Worm (Caenorhabditis elegans): ENCODE data around the gene C48A7.16.

Gene C48A7.16

DNA sequence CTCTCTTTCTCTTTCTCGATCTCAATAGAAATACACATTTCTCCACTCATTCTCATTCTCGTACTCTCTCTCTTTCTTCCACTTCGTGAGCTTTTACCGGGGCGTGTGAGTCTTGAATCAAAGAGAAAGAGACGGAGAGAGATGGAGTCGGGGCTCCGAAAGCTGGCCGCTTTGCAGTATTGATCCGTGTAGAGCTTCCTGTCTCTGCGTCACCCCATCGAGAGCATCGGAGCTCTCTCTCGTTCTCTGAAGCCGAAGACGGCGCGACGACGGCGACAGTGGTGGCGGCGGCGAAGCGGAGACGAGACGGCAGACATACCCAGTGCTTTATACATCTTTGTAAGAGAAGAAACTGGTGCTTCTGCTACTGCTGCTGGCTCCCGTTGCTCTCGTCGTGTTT, 3.2 kb upstream of the C48A7.16 start (continued):
- TF ChIP-seq lim-6 (tag; optimal IDR thresholded peaks at IDR 0.05), result no peak
- no peak for TF ChIP-seq hlh-13 (GFP tag; optimal IDR thresholded peaks at IDR 0.05)
- no peak for TF ChIP-seq che-1 (tag; optimal IDR thresholded peaks at IDR 0.05)
- TF ChIP-seq pat-9 (tag; optimal IDR thresholded peaks at IDR 0.05), result no peak
- TF ChIP-seq pag-3 (tag; optimal IDR thresholded peaks at IDR 0.05; ENCODE audit: borderline replicate concordance), result peak; percentile 54
- TF ChIP-seq madf-2 (tag; optimal IDR thresholded peaks at IDR 0.05), result peak; percentile 22
- TF ChIP-seq C08G9.2 (tag; optimal IDR thresholded peaks at IDR 0.05), result no peak
- TF ChIP-seq tbx-7 (tag; optimal IDR thresholded peaks at IDR 0.05), result no peak
- no peak for TF ChIP-seq dmd-4 (tag; optimal IDR thresholded peaks at IDR 0.05; ENCODE audit: borderline replicate concordance)
- no peak for TF ChIP-seq F13H6.1 (tag; optimal IDR thresholded peaks at IDR 0.05)
- no peak for TF ChIP-seq npax-4 (tag; optimal IDR thresholded peaks at IDR 0.05)
- TF ChIP-seq pax-1 (tag; optimal IDR thresholded peaks at IDR 0.05), result no peak
- no peak for TF ChIP-seq ceh-22 (tag; optimal IDR thresholded peaks at IDR 0.05)
- no peak for TF ChIP-seq fkh-6 (tag; optimal IDR thresholded peaks at IDR 0.05)
- no peak for TF ChIP-seq nhr-232 (tag; optimal IDR thresholded peaks at IDR 0.05)
- TF ChIP-seq ceh-30 (tag; optimal IDR thresholded peaks at IDR 0.05), result no peak

DNA sequence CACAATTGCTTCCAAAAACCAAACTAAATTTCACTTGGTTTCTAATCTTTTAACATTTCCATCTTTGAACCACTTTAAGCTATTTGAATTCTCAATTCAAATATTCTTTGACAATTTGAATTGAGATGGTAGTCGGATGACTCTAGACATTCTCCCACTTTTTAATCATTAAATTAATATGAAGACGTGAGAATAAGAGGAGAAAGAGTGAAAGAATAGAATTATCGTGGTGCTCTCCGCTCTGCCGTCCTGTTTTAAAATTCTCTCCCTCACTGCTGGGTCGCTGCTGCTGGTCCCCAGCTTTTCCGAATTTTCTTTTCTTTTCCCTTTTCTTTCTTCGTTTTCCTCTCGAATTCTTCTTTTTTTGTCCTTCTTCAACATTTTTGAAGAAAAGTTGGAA, 1.9 kb upstream of the C48A7.16 start:
- TF ChIP-seq unc-42 (tag; optimal IDR thresholded peaks at IDR 0.05), result peak; percentile 61
- TF ChIP-seq ceh-31 (tag; optimal IDR thresholded peaks at IDR 0.05), result peak; percentile 11
- no peak for TF ChIP-seq hlh-8 (tag; optimal IDR thresholded peaks at IDR 0.05)

DNA sequence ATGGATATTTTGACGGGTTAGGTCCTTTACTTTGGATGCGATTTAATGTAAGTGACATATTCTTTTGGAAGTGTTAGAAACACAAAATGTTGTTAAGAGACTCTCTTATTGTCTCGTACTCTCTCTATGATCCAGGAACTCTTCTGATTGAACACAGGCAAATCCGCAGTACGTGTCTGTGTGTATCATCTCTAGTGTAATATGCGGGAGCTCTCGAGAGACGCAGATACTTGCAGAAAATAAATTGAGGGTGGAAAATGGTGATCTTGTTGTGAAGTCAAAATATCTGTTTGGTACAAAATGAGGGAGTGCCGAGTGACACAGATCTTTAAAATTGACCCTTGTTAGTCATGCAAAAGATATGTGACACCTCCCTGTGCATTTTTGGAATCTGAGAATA, 1.4 kb downstream of the C48A7.16 start:
- TF ChIP-seq unc-55 (GFP tag; optimal IDR thresholded peaks at IDR 0.05) (no peak), zip-5 (tag; optimal IDR thresholded peaks at IDR 0.05) (no peak), ref-2 (tag; optimal IDR thresholded peaks at IDR 0.05) (no peak), hlh-13 (GFP tag; optimal IDR thresholded peaks at IDR 0.05) (no peak), fkh-6 (tag; optimal IDR thresholded peaks at IDR 0.05) (no peak), ama-1 (optimal IDR thresholded peaks at IDR 0.05) (no peak), sox-4 (tag; optimal IDR thresholded peaks at IDR 0.05) (no peak), ceh-45 (GFP tag; IDR thresholded peaks at IDR 0.05) (no peak), ceh-30 (tag; optimal IDR thresholded peaks at IDR 0.05) (no peak), eyg-1 (tag; optimal IDR thresholded peaks at IDR 0.05) (no peak), madf-2 (tag; optimal IDR thresholded peaks at IDR 0.05) (no peak), K02D7.2 (tag; optimal IDR thresholded peaks at IDR 0.05) (no peak), ceh-22 (tag; optimal IDR thresholded peaks at IDR 0.05) (no peak), hlh-15 (tag; optimal IDR thresholded peaks at IDR 0.05) (no peak)

DNA sequence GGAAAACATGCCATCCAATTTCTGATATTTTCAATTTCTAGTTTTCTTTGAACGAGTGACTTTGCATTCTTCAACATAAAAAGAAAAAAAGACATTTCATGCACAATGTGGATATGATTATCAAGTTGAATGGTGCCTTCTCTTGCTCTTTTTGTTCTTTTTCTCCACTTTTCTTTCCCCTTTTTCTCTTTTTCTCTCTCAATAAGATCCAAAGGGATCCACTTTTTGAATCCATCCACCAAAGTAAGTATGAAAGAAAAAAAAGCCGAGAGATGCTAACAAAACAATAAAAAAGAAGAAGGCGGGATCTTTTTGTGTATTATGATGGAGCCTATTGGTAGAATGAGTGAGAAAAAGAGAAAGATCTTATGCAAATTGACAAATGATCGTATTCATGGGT, 2.0 kb downstream of the C48A7.16 start:
- TF ChIP-seq ets-4 (tag; optimal IDR thresholded peaks at IDR 0.05) (no peak), unc-42 (tag; optimal IDR thresholded peaks at IDR 0.05) (peak; percentile 5), syd-9 (tag; optimal IDR thresholded peaks at IDR 0.05) (no peak)

- no peak for TF ChIP-seq ceh-18 (tag; optimal IDR thresholded peaks at IDR 0.05)
- no peak for TF ChIP-seq F13H6.1 (tag; optimal IDR thresholded peaks at IDR 0.05)
- TF ChIP-seq lin-11 (tag; optimal IDR thresholded peaks at IDR 0.05), result no peak
- no peak for TF ChIP-seq tbx-7 (tag; optimal IDR thresholded peaks at IDR 0.05)
- no peak for TF ChIP-seq hlh-6 (tag; optimal IDR thresholded peaks at IDR 0.05)
- no peak for TF ChIP-seq nhr-232 (tag; optimal IDR thresholded peaks at IDR 0.05)
- no peak for TF ChIP-seq fkh-10 (GFP tag; optimal IDR thresholded peaks at IDR 0.05)
- TF ChIP-seq ttx-3 (tag; optimal IDR thresholded peaks at IDR 0.05), result no peak
- TF ChIP-seq pqm-1 (tag; optimal IDR thresholded peaks at IDR 0.05), result no peak
- no peak for TF ChIP-seq T23F11.4 (GFP tag; optimal IDR thresholded peaks at IDR 0.05)
- TF ChIP-seq hlh-15 (tag; optimal IDR thresholded peaks at IDR 0.05), result no peak
- TF ChIP-seq dve-1 (tag; optimal IDR thresholded peaks at IDR 0.05), result no peak
- TF ChIP-seq lim-6 (tag; optimal IDR thresholded peaks at IDR 0.05), result no peak
- TF ChIP-seq pax-1 (tag; optimal IDR thresholded peaks at IDR 0.05), result no peak
- TF ChIP-seq ets-4 (tag; optimal IDR thresholded peaks at IDR 0.05), result no peak
- no peak for TF ChIP-seq ceh-22 (tag; optimal IDR thresholded peaks at IDR 0.05)
- TF ChIP-seq unc-86 (tag; optimal IDR thresholded peaks at IDR 0.05), result no peak
- TF ChIP-seq C38D4.7 (GFP tag; optimal IDR thresholded peaks at IDR 0.05), result no peak
Observed at ce11 chrIV:7413573-7413972, 8.3 kb downstream of the C48A7.16 start.

Measured in whole organism, late embryonic.